Fruit fly (Drosophila melanogaster): ENCODE results near the gene mth.

The mth gene

DNA sequence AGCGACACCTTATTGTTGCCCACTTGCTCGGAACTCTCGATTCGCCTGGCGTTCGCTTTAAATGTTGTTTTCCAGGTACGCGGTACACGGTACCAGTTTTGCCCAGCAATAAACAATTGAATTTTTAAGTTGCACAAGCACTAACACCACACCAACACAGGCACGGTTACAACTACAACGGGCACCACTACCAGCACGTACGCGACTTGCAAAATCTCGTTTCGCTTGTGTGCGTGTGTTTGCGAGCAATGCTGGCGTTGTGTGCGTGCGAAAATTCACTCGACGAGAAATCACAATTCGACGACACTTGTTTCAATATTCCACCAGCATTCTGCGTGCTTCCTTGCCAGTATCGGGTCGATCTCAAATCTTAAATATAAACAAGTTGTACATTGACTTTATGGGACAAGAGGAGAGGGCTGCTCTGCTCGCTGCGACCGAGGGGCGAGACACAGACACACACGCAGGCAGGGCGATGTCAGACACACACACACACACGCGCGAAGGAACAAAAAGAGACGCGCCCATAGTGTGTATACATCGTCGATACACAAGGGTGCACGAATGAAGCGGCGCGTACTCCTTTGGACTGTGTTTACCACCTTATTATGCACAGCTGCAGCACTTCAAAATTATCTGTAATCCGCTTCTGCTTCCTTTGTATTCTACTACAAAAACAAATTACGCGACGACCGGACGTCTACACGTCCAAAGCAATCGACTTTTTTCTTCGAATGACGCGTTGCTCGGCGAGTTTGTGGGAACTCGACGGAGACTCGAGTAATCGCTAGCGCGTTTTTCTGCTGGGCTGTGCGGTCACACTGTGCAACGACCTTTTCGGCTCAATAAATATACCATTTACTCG is 27.4 kb downstream of the mth start, which contains the start of gene fwd (continued):
- TF ChIP-seq danr (GFP tag; IDR thresholded peaks at IDR 0.05) (no peak), CG30431 (GFP tag; optimal IDR thresholded peaks at IDR 0.05) (no peak), Hey (tag; optimal IDR thresholded peaks at IDR 0.05) (no peak), CG8765 (GFP tag; IDR thresholded peaks at IDR 0.05) (no peak), en (GFP tag; optimal IDR thresholded peaks at IDR 0.05) (peak; percentile 12), stc (GFP tag; IDR thresholded peaks at IDR 0.05) (no peak), CG12744 (GFP tag; optimal IDR thresholded peaks at IDR 0.05) (no peak), CG10366 (GFP tag; IDR thresholded peaks at IDR 0.05) (no peak), CG4282 (GFP tag; optimal IDR thresholded peaks at IDR 0.05) (peak; percentile 63), B-H2 (GFP tag; optimal IDR thresholded peaks at IDR 0.05) (peak; percentile 39), CG17361 (GFP tag; IDR thresholded peaks at IDR 0.05) (0 out of 3 replicates have a peak, but pooled peaks have one; percentile 9), Atf6 (GFP tag; IDR thresholded peaks at IDR 0.05) (peak; percentile 50), Sin3A (optimal IDR thresholded peaks at IDR 0.05) (peak; percentile 66), Dp (GFP tag; optimal IDR thresholded peaks at IDR 0.05) (peak; percentile 60), CG15073 (GFP tag; optimal IDR thresholded peaks at IDR 0.05) (no peak), CG8388 (GFP tag; optimal IDR thresholded peaks at IDR 0.05) (no peak), Dip2 (GFP tag; IDR thresholded peaks at IDR 0.05) (no peak), jigr1 (GFP tag; IDR thresholded peaks at IDR 0.05) (no peak), CG8359 (GFP tag; optimal IDR thresholded peaks at IDR 0.05; ENCODE audit: borderline replicate concordance) (no peak), Lhr (GFP tag; optimal IDR thresholded peaks at IDR 0.05) (peak; percentile 78), CG15479 (GFP tag; optimal IDR thresholded peaks at IDR 0.05) (peak; percentile 87), CG4424 (GFP tag; optimal IDR thresholded peaks at IDR 0.05) (peak; percentile 15), H2.0 (GFP tag; IDR thresholded peaks at IDR 0.05) (no peak), Sry-δ (GFP tag; optimal IDR thresholded peaks at IDR 0.05) (peak; percentile 53), esg (GFP tag; conservative IDR thresholded peaks at IDR 0.05) (no peak), Jarid2 (GFP tag; optimal IDR thresholded peaks at IDR 0.05) (peak; percentile 90), Spps (tag; optimal IDR thresholded peaks at IDR 0.05) (peak; percentile 3), gsb (GFP tag; IDR thresholded peaks at IDR 0.05) (no peak), eyg (GFP tag; optimal IDR thresholded peaks at IDR 0.05) (no peak), ranshi (GFP tag; IDR thresholded peaks at IDR 0.05) (no peak), Max (GFP tag; optimal IDR thresholded peaks at IDR 0.05) (peak; percentile 44), hth (optimal IDR thresholded peaks at IDR 0.05) (no peak), CG14860 (GFP tag; IDR thresholded peaks at IDR 0.05; ENCODE audit: partially characterized antibody) (no peak), HHEX (GFP tag; optimal IDR thresholded peaks at IDR 0.05) (peak; percentile 26), Meics (GFP tag; optimal IDR thresholded peaks at IDR 0.05) (peak; percentile 14), pho (GFP tag; optimal IDR thresholded peaks at IDR 0.05) (peak; percentile 14), kni (GFP tag; optimal IDR thresholded peaks at IDR 0.05) (peak; percentile 34), Hsf (GFP tag; optimal IDR thresholded peaks at IDR 0.05) (no peak), NK7.1 (GFP tag; optimal IDR thresholded peaks at IDR 0.05) (no peak), CG4707 (GFP tag; optimal IDR thresholded peaks at IDR 0.05) (no peak), CG9609 (GFP tag; optimal IDR thresholded peaks at IDR 0.05) (no peak), CG33213 (GFP tag; optimal IDR thresholded peaks at IDR 0.05) (peak; percentile 68), CG10147 (GFP tag; optimal IDR thresholded peaks at IDR 0.05) (no peak), sna (GFP tag; IDR thresholded peaks at IDR 0.05; ENCODE audit: partially characterized antibody) (peak; percentile 24; the same call in 1 of the 2 replicates), CG7271 (tag; optimal IDR thresholded peaks at IDR 0.05) (peak; percentile 77), salm (tag; optimal IDR thresholded peaks at IDR 0.05) (no peak), CG7963 (GFP tag; IDR thresholded peaks at IDR 0.05; ENCODE audit: partially characterized antibody) (no peak), Poxn (GFP tag; IDR thresholded peaks at IDR 0.05) (no peak), mirr (GFP tag; optimal IDR thresholded peaks at IDR 0.05) (peak; percentile 13), cato (GFP tag; optimal IDR thresholded peaks at IDR 0.05; ENCODE audit: borderline replicate concordance) (no peak)
